ENCODE assay signal across 5 worm cellular contexts in the genomic region with DNA sequence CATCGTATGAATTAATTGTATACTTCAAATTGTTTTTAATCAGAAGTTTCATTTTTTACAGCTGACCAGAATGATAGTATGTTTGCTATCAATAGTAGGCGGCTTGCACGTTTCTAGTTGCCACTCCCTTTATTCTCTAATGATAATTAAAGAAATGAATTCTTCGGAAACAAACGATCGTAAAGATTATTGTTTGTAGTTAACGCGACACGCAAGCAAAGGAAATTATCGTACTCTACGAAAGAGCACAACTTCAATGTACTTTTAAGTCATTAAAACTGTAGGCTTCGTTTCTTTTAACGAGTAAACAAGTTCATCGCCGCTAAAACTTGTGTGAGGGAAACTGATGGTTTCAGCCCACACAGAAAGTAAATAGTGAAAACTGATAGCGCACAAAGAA.
A peak's percentile ranks its signal among the peaks of the same experiment; 100 is the strongest.
TF ChIP-seq lines count a peak whose summit lies in the region.

No protein-coding gene starts in this region.

TF ChIP-seq in whole organism, L1 larva, 84 proteins besides CTCF, POLR2A, EP300 and RAD21 (continues in another document):
- TF ChIP-seq efl-1 (optimal IDR thresholded peaks at IDR 0.05; lab: Kevin White, UChicago) (no peak), efl-1 (GFP tag; optimal IDR thresholded peaks at IDR 0.05 in 1 of 2; lab: Kevin White, UChicago) (peak in 1 of 2 experiments; percentile 59), lin-35 (GFP tag; optimal IDR thresholded peaks at IDR 0.05; lab: Kevin White, UChicago) (peak in 1 of 2 experiments; percentile 28), unc-130 (tag; optimal IDR thresholded peaks at IDR 0.05; lab: Kevin White, UChicago) (no peak), alr-1 (tag; optimal IDR thresholded peaks at IDR 0.05; lab: Kevin White, UChicago; ENCODE audit: borderline replicate concordance) (no peak), lir-3 (tag; optimal IDR thresholded peaks at IDR 0.05; lab: Kevin White, UChicago; ENCODE audit: poor library complexity) (no peak), hlh-4 (tag; optimal IDR thresholded peaks at IDR 0.05; lab: Kevin White, UChicago) (no peak), mdl-1 (tag; optimal IDR thresholded peaks at IDR 0.05; lab: Kevin White, UChicago) (peak in 1 of 2 experiments; percentile 4), mep-1 (tag; optimal IDR thresholded peaks at IDR 0.05; lab: Kevin White, UChicago) (no peak), xbp-1 (tag; optimal IDR thresholded peaks at IDR 0.05; lab: Kevin White, UChicago) (no peak), nhr-28 (tag; optimal IDR thresholded peaks at IDR 0.05; lab: Kevin White, UChicago) (no peak), elt-2 (tag; optimal IDR thresholded peaks at IDR 0.05; lab: Kevin White, UChicago) (peak; percentile 86), nhr-71 (tag; optimal IDR thresholded peaks at IDR 0.05; lab: Kevin White, UChicago) (peak; percentile 18), sox-4 (tag; optimal IDR thresholded peaks at IDR 0.05; lab: Kevin White, UChicago) (no peak), egl-27 (tag; optimal IDR thresholded peaks at IDR 0.05; lab: Kevin White, UChicago) (no peak), F16B12.6 (tag; optimal IDR thresholded peaks at IDR 0.05; lab: Kevin White, UChicago) (no peak), aha-1 (tag; optimal IDR thresholded peaks at IDR 0.05; lab: Kevin White, UChicago) (no peak)

TF ChIP-seq in whole organism, L2 larva, 48 proteins besides CTCF, POLR2A, EP300 and RAD21 (continues in another document):
- TF ChIP-seq mdl-1 (tag; optimal IDR thresholded peaks at IDR 0.05; lab: Kevin White, UChicago) (no peak), ztf-1 (GFP tag; conservative IDR thresholded peaks at IDR 0.05; lab: Robert Waterston, UW) (no peak), aly-2 (tag; optimal IDR thresholded peaks at IDR 0.05; lab: Kevin White, UChicago) (no peak), skn-1 (tag; optimal IDR thresholded peaks at IDR 0.05; lab: Kevin White, UChicago) (no peak), F13H6.1 (tag; optimal IDR thresholded peaks at IDR 0.05; lab: Kevin White, UChicago) (peak; percentile 39), nhr-237 (tag; optimal IDR thresholded peaks at IDR 0.05; lab: Kevin White, UChicago) (no peak), nhr-6 (tag; optimal IDR thresholded peaks at IDR 0.05; lab: Kevin White, UChicago) (no peak), nhr-25 (tag; optimal IDR thresholded peaks at IDR 0.05; lab: Kevin White, UChicago) (no peak), snpc-4 (tag; optimal IDR thresholded peaks at IDR 0.05; lab: Kevin White, UChicago) (no peak), fos-1 (tag; optimal IDR thresholded peaks at IDR 0.05; lab: Kevin White, UChicago) (peak; percentile 40), ZK546.5 (tag; optimal IDR thresholded peaks at IDR 0.05; lab: Kevin White, UChicago) (no peak), gmeb-1 (tag; optimal IDR thresholded peaks at IDR 0.05; lab: Kevin White, UChicago) (peak; percentile 39), mab-5 (tag; optimal IDR thresholded peaks at IDR 0.05; lab: Kevin White, UChicago) (no peak), sma-9 (GFP tag; optimal IDR thresholded peaks at IDR 0.05; lab: Kevin White, UChicago) (peak; percentile 52), sma-9 (tag; optimal IDR thresholded peaks at IDR 0.05; lab: Kevin White, UChicago) (no peak), crh-2 (tag; optimal IDR thresholded peaks at IDR 0.05; lab: Kevin White, UChicago) (peak; percentile 50), alr-1 (tag; optimal IDR thresholded peaks at IDR 0.05; lab: Kevin White, UChicago) (no peak), lin-13 (GFP tag; optimal IDR thresholded peaks at IDR 0.05; lab: Kevin White, UChicago) (no peak), R02D3.7 (tag; optimal IDR thresholded peaks at IDR 0.05; lab: Kevin White, UChicago) (no peak)

TF ChIP-seq in whole organism, L3 larva, 47 proteins besides CTCF, POLR2A, EP300 and RAD21:
- peak; percentile 57 for TF ChIP-seq pqm-1 (tag; optimal IDR thresholded peaks at IDR 0.05; lab: Kevin White, UChicago)
- TF ChIP-seq elt-2 (tag; optimal IDR thresholded peaks at IDR 0.05; lab: Kevin White, UChicago) = peak; percentile 82
- TF ChIP-seq elt-3 (tag; optimal IDR thresholded peaks at IDR 0.05; lab: Kevin White, UChicago) = no peak
- peak; percentile 38 for TF ChIP-seq pha-4 (tag; optimal IDR thresholded peaks at IDR 0.05; lab: Kevin White, UChicago)
- no peak for TF ChIP-seq lin-39 (tag; optimal IDR thresholded peaks at IDR 0.05; lab: Kevin White, UChicago)

TF ChIP-seq in whole organism, L4 larva, 104 proteins besides CTCF, POLR2A, EP300 and RAD21:
- peak; percentile 90 for TF ChIP-seq nhr-28 (tag; optimal IDR thresholded peaks at IDR 0.05; lab: Kevin White, UChicago)
- TF ChIP-seq nhr-41 (GFP tag; IDR thresholded peaks at IDR 0.05; lab: Robert Waterston, UW) = no peak
- TF ChIP-seq zfp-3 (GFP tag; conservative IDR thresholded peaks at IDR 0.05; lab: Robert Waterston, UW) = no peak
- peak; percentile 45 for TF ChIP-seq hlh-11 (tag; optimal IDR thresholded peaks at IDR 0.05; lab: Kevin White, UChicago)
- no peak for TF ChIP-seq dmd-9 (GFP tag; IDR thresholded peaks at IDR 0.05; lab: Robert Waterston, UW)
- TF ChIP-seq dmd-6 (GFP tag; IDR thresholded peaks at IDR 0.05; lab: Robert Waterston, UW) = 0 out of 2 replicates have a peak, but pooled peaks have one; percentile 15
- TF ChIP-seq ceh-28 (tag; optimal IDR thresholded peaks at IDR 0.05; lab: Kevin White, UChicago) = no peak
- TF ChIP-seq daf-16 (GFP tag; optimal IDR thresholded peaks at IDR 0.05; lab: Kevin White, UChicago) = no peak
- peak; percentile 85 for TF ChIP-seq daf-16 (tag; optimal IDR thresholded peaks at IDR 0.05; lab: Kevin White, UChicago)
- peak; percentile 1 for TF ChIP-seq nhr-77 (tag; optimal IDR thresholded peaks at IDR 0.05; lab: Kevin White, UChicago)
- no peak for TF ChIP-seq daf-8 (GFP tag; IDR thresholded peaks at IDR 0.05; lab: Robert Waterston, UW)
- no peak for TF ChIP-seq unc-39 (tag; optimal IDR thresholded peaks at IDR 0.05; lab: Kevin White, UChicago)
- peak; percentile 75 for TF ChIP-seq pqm-1 (tag; optimal IDR thresholded peaks at IDR 0.05; lab: Kevin White, UChicago)
- TF ChIP-seq cey-2 (tag; optimal IDR thresholded peaks at IDR 0.05; lab: Kevin White, UChicago; ENCODE audit: borderline replicate concordance, insufficient read depth) = no peak
- no peak for TF ChIP-seq daf-12 (tag; optimal IDR thresholded peaks at IDR 0.05; lab: Kevin White, UChicago)
- TF ChIP-seq nhr-76 (tag; optimal IDR thresholded peaks at IDR 0.05; lab: Kevin White, UChicago) = no peak
- peak; percentile 77; the same call in 1 of the 2 replicates for TF ChIP-seq php-3 (GFP tag; IDR thresholded peaks at IDR 0.05; lab: Robert Waterston, UW)
- TF ChIP-seq nhr-10 (tag; optimal IDR thresholded peaks at IDR 0.05; lab: Kevin White, UChicago) = peak; percentile 23
- no peak for TF ChIP-seq jun-1 (tag; optimal IDR thresholded peaks at IDR 0.05; lab: Kevin White, UChicago)
- no peak for TF ChIP-seq vab-7 (GFP tag; IDR thresholded peaks at IDR 0.05; lab: Robert Waterston, UW)
- TF ChIP-seq dve-1 (tag; optimal IDR thresholded peaks at IDR 0.05; lab: Kevin White, UChicago; ENCODE audit: insufficient read depth) = peak; percentile 51

TF ChIP-seq in whole organism, late embryonic, 69 proteins besides CTCF, POLR2A, EP300 and RAD21:
- no peak for TF ChIP-seq ceh-14 (tag; optimal IDR thresholded peaks at IDR 0.05; lab: Kevin White, UChicago)
- peak; percentile 10 for TF ChIP-seq pqm-1 (tag; optimal IDR thresholded peaks at IDR 0.05; lab: Kevin White, UChicago)
TF ChIP-seq in whole organism, late embryonic: peak in this region for 1.

Comparison
In these comparisons a context has a peak if more than half of its experiments do, and no peak if none do; other contexts are left out.
1. Of the 29 proteins assayed by ChIP-seq in both whole organism, L4 larva and whole organism, L1 larva: peak only in whole organism, L4 larva: nhr-28, nhr-77 and pqm-1; only in whole organism, L1 larva: none; in both: none; in neither: 25; mixed calls (peak in some experiments, not most) for 1.